Worm (Caenorhabditis elegans) whole organism, L3 larva: ENCODE data around the gene Y39B6A.43.

Source experiments
- daf-12 ChIP-seq: fragments of 150-350 bp; optimal IDR thresholded peaks from 2 replicates; lab custom pipeline; 2014; ENCODE audit warnings: missing biosample characterization, missing genetic modification reagents, missing genetic modification characterization
- egl-27 ChIP-seq: sonication (generic microtip); optimal IDR thresholded peaks from 4 replicates; lab custom pipeline; 2017; ENCODE audit warnings: missing biosample characterization, missing genetic modification reagents, missing genetic modification characterization
- nhr-237 ChIP-seq: fragments of 150-350 bp; optimal IDR thresholded peaks from 2 replicates; lab custom pipeline; 2014; ENCODE audit warnings: missing biosample characterization, missing genetic modification characterization
- nhr-25 ChIP-seq: sonication (generic microtip); optimal IDR thresholded peaks from 2 replicates; lab custom pipeline; 2017; ENCODE audit warnings: missing biosample characterization, missing genetic modification characterization
- nhr-76 ChIP-seq: fragments of 150-350 bp; sonication (generic microtip); optimal IDR thresholded peaks from 5 replicates; lab custom pipeline; 2014; ENCODE audit warnings: missing biosample characterization, missing genetic modification characterization
- sea-2 ChIP-seq: fragments of 150-350 bp; sonication (generic microtip); optimal IDR thresholded peaks from 4 replicates; lab custom pipeline; 2014; ENCODE audit warnings: missing biosample characterization, missing genetic modification reagents, missing genetic modification characterization
- snpc-4 ChIP-seq: fragments of 150-350 bp; optimal IDR thresholded peaks from 2 replicates; lab custom pipeline; 2014; ENCODE audit warnings: missing biosample characterization, missing genetic modification characterization
- ztf-4 ChIP-seq: fragments of 150-350 bp; optimal IDR thresholded peaks from 2 replicates; lab custom pipeline; 2014; ENCODE audit warnings: missing biosample characterization, missing genetic modification characterization

- TF ChIP-seq daf-12 (tag; lab: Kevin White, UChicago) (no peak), ztf-4 (tag; lab: Kevin White, UChicago) (no peak), nhr-76 (tag; lab: Kevin White, UChicago) (no peak), nhr-25 (tag; lab: Kevin White, UChicago) (no peak), sea-2 (GFP tag; lab: Kevin White, UChicago) (no peak), snpc-4 (tag; lab: Kevin White, UChicago) (no peak), egl-27 (tag; lab: Kevin White, UChicago) (no peak), nhr-237 (tag; lab: Kevin White, UChicago) (no peak)
These were observed 36.4 kb downstream of the Y39B6A.43 start, which contains the start of gene ptr-22 for ce11 chrV:18931279-18931678.
